Fruit fly (Drosophila melanogaster): Measurements from ENCODE around the gene CG33630.

DNA sequence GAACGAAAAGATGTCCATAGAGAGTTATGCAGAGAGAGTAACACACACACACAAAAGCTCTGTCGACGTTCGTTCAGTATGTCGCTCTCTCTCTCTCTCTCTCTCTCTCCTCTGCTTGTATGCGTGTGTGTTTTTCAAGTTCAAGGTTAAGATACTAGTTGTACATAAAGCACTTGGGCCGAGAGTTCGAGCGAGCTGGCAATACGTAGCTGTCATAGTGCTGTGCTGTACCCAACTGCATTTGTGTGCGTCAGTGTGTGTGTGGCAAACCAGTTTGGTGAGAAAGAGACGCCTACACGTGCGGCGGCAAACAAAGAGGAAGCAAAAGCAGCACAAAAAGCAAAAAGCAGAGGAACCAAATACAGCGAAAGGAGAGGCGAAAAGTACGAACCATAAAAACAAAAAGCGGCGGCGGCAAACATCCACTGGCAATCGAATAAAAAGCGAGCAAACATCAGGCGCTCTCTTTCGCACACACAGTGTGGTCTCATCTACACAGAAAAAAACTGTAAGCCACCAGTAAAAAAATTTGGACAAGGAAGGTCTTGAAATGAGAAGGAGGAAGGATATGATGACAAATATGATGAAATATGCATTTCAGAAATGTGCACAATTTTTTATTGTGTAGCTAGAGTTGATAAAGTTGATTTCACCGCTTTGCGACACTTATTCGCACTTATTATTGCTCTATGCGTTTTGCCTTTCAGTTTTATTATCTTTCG lies 24.9 kb downstream of the CG33630 start:
- TF ChIP-seq Sin3A (optimal IDR thresholded peaks at IDR 0.05) (no peak), ttk (optimal IDR thresholded peaks at IDR 0.05) (no peak), psq (optimal IDR thresholded peaks at IDR 0.05) (no peak), insv (optimal IDR thresholded peaks at IDR 0.05) (no peak), h (optimal IDR thresholded peaks at IDR 0.05) (no peak), Myc (optimal IDR thresholded peaks at IDR 0.05) (no peak)
